Fruit fly (Drosophila melanogaster): ENCODE results near the gene CG14011.

dm6 chr2L:5617224-5617623 lies 36.3 kb upstream of the CG14011 start:
- TF ChIP-seq Mnt (GFP tag; optimal IDR thresholded peaks at IDR 0.05) (no peak), kay (GFP tag; ENCODE audit: borderline replicate concordance) (no peak), CG7045 (GFP tag; optimal IDR thresholded peaks at IDR 0.05) (no peak), CG12768 (GFP tag; optimal IDR thresholded peaks at IDR 0.05) (no peak), cic (GFP tag; optimal IDR thresholded peaks at IDR 0.05) (no peak), bab1 (GFP tag; optimal IDR thresholded peaks at IDR 0.05) (no peak), CG7101 (tag; optimal IDR thresholded peaks at IDR 0.05) (no peak), Clk (GFP tag; optimal IDR thresholded peaks at IDR 0.05) (no peak), cnc (optimal IDR thresholded peaks at IDR 0.05) (no peak), Hr96 (GFP tag; optimal IDR thresholded peaks at IDR 0.05) (no peak), CG11617 (GFP tag; optimal IDR thresholded peaks at IDR 0.05) (no peak)

Measured in whole organism, adult.